Comparison of ENCODE assay signal across 5 fruit fly cellular contexts in the genomic region with DNA sequence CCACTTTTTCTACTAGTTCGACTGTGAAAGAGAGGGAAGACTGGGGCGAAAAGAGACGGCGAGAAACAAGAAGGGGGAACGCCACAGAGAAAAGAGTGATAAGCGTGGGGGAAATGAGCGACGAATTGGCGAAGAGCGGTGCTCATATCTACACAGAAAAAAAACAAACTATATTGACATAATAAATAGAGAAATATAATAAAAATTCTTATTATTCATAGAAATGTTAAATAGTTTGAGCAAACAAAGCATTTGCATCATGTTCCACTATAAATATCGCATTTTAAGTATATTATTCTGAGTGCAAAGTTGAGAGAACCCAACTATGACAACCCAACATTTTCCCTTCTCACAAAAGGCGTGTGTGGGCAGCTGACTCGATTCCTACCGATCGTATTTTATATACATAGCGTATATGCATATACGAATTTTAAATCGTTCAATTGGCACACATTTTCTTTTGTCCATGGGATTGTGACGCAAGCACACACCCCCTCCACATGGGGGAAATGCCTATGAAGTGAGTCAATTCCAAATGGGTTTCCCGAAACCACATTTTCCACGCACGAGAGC.
TF ChIP-seq lines count a peak whose summit lies in the region.

No protein-coding gene starts in this region.

- TF ChIP-seq CTCF in whole organism, embryonic (GFP tag; optimal IDR thresholded peaks at IDR 0.05; lab: Kevin White, UChicago): no peak

TF ChIP-seq in whole organism, adult, 20 proteins besides CTCF, POLR2A, EP300 and RAD21 (continues in another document):
- TF ChIP-seq tj (GFP tag; optimal IDR thresholded peaks at IDR 0.05; lab: Kevin White, UChicago) (peak; percentile 23), CG14711 (tag; optimal IDR thresholded peaks at IDR 0.05; lab: Kevin White, UChicago) (peak; percentile 65), CG11617 (GFP tag; optimal IDR thresholded peaks at IDR 0.05; lab: Kevin White, UChicago) (peak; percentile 53), Clk (GFP tag; optimal IDR thresholded peaks at IDR 0.05; lab: Kevin White, UChicago) (no peak), pad (GFP tag; optimal IDR thresholded peaks at IDR 0.05; lab: Kevin White, UChicago) (no peak), CG33017 (tag; optimal IDR thresholded peaks at IDR 0.05; lab: Kevin White, UChicago) (peak; percentile 70), Mnt (GFP tag; optimal IDR thresholded peaks at IDR 0.05; lab: Kevin White, UChicago) (no peak), CG1620 (GFP tag; optimal IDR thresholded peaks at IDR 0.05; lab: Kevin White, UChicago) (no peak), kay (GFP tag; lab: Kevin White, UChicago; ENCODE audit: borderline replicate concordance) (peak; percentile 70), CG7101 (tag; optimal IDR thresholded peaks at IDR 0.05; lab: Kevin White, UChicago) (peak; percentile 66), CG12768 (GFP tag; optimal IDR thresholded peaks at IDR 0.05; lab: Kevin White, UChicago) (peak; percentile 32), Crg-1 (GFP tag; optimal IDR thresholded peaks at IDR 0.05; lab: Kevin White, UChicago) (peak; percentile 24), bab1 (GFP tag; optimal IDR thresholded peaks at IDR 0.05; lab: Kevin White, UChicago) (peak; percentile 47), toe (GFP tag; optimal IDR thresholded peaks at IDR 0.05; lab: Kevin White, UChicago) (no peak), Hr96 (GFP tag; optimal IDR thresholded peaks at IDR 0.05; lab: Kevin White, UChicago) (no peak), CG7045 (GFP tag; optimal IDR thresholded peaks at IDR 0.05; lab: Kevin White, UChicago) (peak; percentile 52), cnc (optimal IDR thresholded peaks at IDR 0.05; lab: Kevin White, UChicago) (no peak)

TF ChIP-seq in whole organism, embryonic, 481 proteins besides CTCF, POLR2A, EP300 and RAD21 (continues in another document):
- no peak for TF ChIP-seq CG10462 (GFP tag; optimal IDR thresholded peaks at IDR 0.05; lab: Kevin White, UChicago)
- TF ChIP-seq repo (GFP tag; optimal IDR thresholded peaks at IDR 0.05; lab: Kevin White, UChicago): no peak
- no peak for TF ChIP-seq pros (GFP tag; optimal IDR thresholded peaks at IDR 0.05; lab: Kevin White, UChicago)
- TF ChIP-seq ERR (GFP tag; optimal IDR thresholded peaks at IDR 0.05; lab: Kevin White, UChicago): no peak
- TF ChIP-seq Dip3 (GFP tag; optimal IDR thresholded peaks at IDR 0.05; lab: Kevin White, UChicago): peak; percentile 32
- no peak for TF ChIP-seq slp2 (GFP tag; optimal IDR thresholded peaks at IDR 0.05; lab: Kevin White, UChicago)
- TF ChIP-seq al (GFP tag; IDR thresholded peaks at IDR 0.05; lab: Robert Waterston, UW): peak; percentile 75
- TF ChIP-seq sens-2 (GFP tag; IDR thresholded peaks at IDR 0.05; lab: Robert Waterston, UW): peak; percentile 59; the same call in 1 of the 2 replicates
- no peak for TF ChIP-seq bab2 (GFP tag; optimal IDR thresholded peaks at IDR 0.05; lab: Kevin White, UChicago)
- no peak for TF ChIP-seq Sry-β (GFP tag; optimal IDR thresholded peaks at IDR 0.05; lab: Kevin White, UChicago)
- peak; percentile 81 for TF ChIP-seq CG12391 (tag; optimal IDR thresholded peaks at IDR 0.05; lab: Kevin White, UChicago)
- peak; percentile 92 for TF ChIP-seq Dbx (GFP tag; IDR thresholded peaks at IDR 0.05; lab: Robert Waterston, UW)
- peak; percentile 65 for TF ChIP-seq Xbp1 (GFP tag; optimal IDR thresholded peaks at IDR 0.05; lab: Kevin White, UChicago)
- TF ChIP-seq CG1832 (GFP tag; optimal IDR thresholded peaks at IDR 0.05; lab: Kevin White, UChicago): no peak
- peak; percentile 33 for TF ChIP-seq CG7928 (GFP tag; optimal IDR thresholded peaks at IDR 0.05; lab: Kevin White, UChicago)
- no peak for TF ChIP-seq insv (GFP tag; optimal IDR thresholded peaks at IDR 0.05; lab: Kevin White, UChicago)
- TF ChIP-seq zfh2 (GFP tag; optimal IDR thresholded peaks at IDR 0.05; lab: Kevin White, UChicago): peak; percentile 29

TF ChIP-seq in whole organism, prepupa, 60 proteins besides CTCF, POLR2A, EP300 and RAD21 (continues in another document):
- TF ChIP-seq Hr38 (GFP tag; optimal IDR thresholded peaks at IDR 0.05; lab: Kevin White, UChicago) (no peak), Hr4 (GFP tag; optimal IDR thresholded peaks at IDR 0.05; lab: Kevin White, UChicago) (peak; percentile 86), Gug (GFP tag; IDR thresholded peaks at IDR 0.05; lab: Robert Waterston, UW) (peak; percentile 72), CG8632 (GFP tag; optimal IDR thresholded peaks at IDR 0.05; lab: Kevin White, UChicago) (peak; percentile 71), dsx (GFP tag; optimal IDR thresholded peaks at IDR 0.05; lab: Kevin White, UChicago; ENCODE audit: poor library complexity, severe bottlenecking) (peak; percentile 48), eg (GFP tag; IDR thresholded peaks at IDR 0.05; lab: Robert Waterston, UW) (peak; percentile 89), fd59A (GFP tag; optimal IDR thresholded peaks at IDR 0.05; lab: Kevin White, UChicago) (peak; percentile 15), CG11294 (GFP tag; IDR thresholded peaks at IDR 0.05; lab: Robert Waterston, UW) (peak; percentile 80), Hr39 (GFP tag; optimal IDR thresholded peaks at IDR 0.05; lab: Kevin White, UChicago) (peak; percentile 4), CG1621 (tag; optimal IDR thresholded peaks at IDR 0.05; lab: Kevin White, UChicago) (peak; percentile 33), CG6792 (GFP tag; optimal IDR thresholded peaks at IDR 0.05; lab: Kevin White, UChicago) (peak; percentile 70), acj6 (GFP tag; optimal IDR thresholded peaks at IDR 0.05; lab: Kevin White, UChicago) (peak; percentile 77), dac (GFP tag; optimal IDR thresholded peaks at IDR 0.05; lab: Kevin White, UChicago) (no peak), Ets21C (GFP tag; optimal IDR thresholded peaks at IDR 0.05; lab: Kevin White, UChicago) (no peak), cyc (GFP tag; optimal IDR thresholded peaks at IDR 0.05; lab: Kevin White, UChicago) (peak; percentile 44), Eip75B (GFP tag; optimal IDR thresholded peaks at IDR 0.05; lab: Kevin White, UChicago) (peak; percentile 75), CG8319 (GFP tag; optimal IDR thresholded peaks at IDR 0.05; lab: Kevin White, UChicago) (peak; percentile 31), Lpt (GFP tag; optimal IDR thresholded peaks at IDR 0.05; lab: Kevin White, UChicago) (peak; percentile 49)

TF ChIP-seq in whole organism, pupa, 21 proteins besides CTCF, POLR2A, EP300 and RAD21 (continues in another document):
- TF ChIP-seq CG12605 (GFP tag; IDR thresholded peaks at IDR 0.05; lab: Robert Waterston, UW) (peak; percentile 81), Pif1A (GFP tag; optimal IDR thresholded peaks at IDR 0.05; lab: Kevin White, UChicago) (peak; percentile 46), CG13204 (GFP tag; optimal IDR thresholded peaks at IDR 0.05; lab: Kevin White, UChicago) (no peak), rn (GFP tag; IDR thresholded peaks at IDR 0.05; lab: Robert Waterston, UW) (peak; percentile 58; the same call in 1 of the 2 replicates), CG8159 (tag; optimal IDR thresholded peaks at IDR 0.05; lab: Kevin White, UChicago) (peak; percentile 80), Snoo (tag; optimal IDR thresholded peaks at IDR 0.05; lab: Kevin White, UChicago) (peak; percentile 58), D1 (tag; optimal IDR thresholded peaks at IDR 0.05; lab: Kevin White, UChicago) (no peak), CG17806 (tag; optimal IDR thresholded peaks at IDR 0.05; lab: Kevin White, UChicago) (peak; percentile 67), CG15710 (tag; optimal IDR thresholded peaks at IDR 0.05; lab: Kevin White, UChicago) (peak; percentile 64), CG8301 (tag; optimal IDR thresholded peaks at IDR 0.05; lab: Kevin White, UChicago) (peak; percentile 69), CG4496 (GFP tag; IDR thresholded peaks at IDR 0.05; lab: Robert Waterston, UW) (peak; percentile 79), Pif1B (GFP tag; optimal IDR thresholded peaks at IDR 0.05; lab: Kevin White, UChicago) (peak; percentile 35), CG34367 (tag; optimal IDR thresholded peaks at IDR 0.05; lab: Kevin White, UChicago) (peak; percentile 22), fd96Ca (GFP tag; IDR thresholded peaks at IDR 0.05; lab: Robert Waterston, UW) (peak; percentile 53; the same call in 1 of the 3 replicates), CG14655 (GFP tag; optimal IDR thresholded peaks at IDR 0.05; lab: Kevin White, UChicago) (peak; percentile 77), gl (tag; optimal IDR thresholded peaks at IDR 0.05; lab: Kevin White, UChicago) (no peak), CG9948 (tag; optimal IDR thresholded peaks at IDR 0.05; lab: Kevin White, UChicago) (peak; percentile 63), EcR (GFP tag; optimal IDR thresholded peaks at IDR 0.05; lab: Kevin White, UChicago) (peak; percentile 42), Ets98B (GFP tag; IDR thresholded peaks at IDR 0.05; lab: Robert Waterston, UW) (peak; percentile 78)

TF ChIP-seq in whole organism, wandering third instar larva, 38 proteins besides CTCF, POLR2A, EP300 and RAD21 (continues in another document):
- TF ChIP-seq rgr (GFP tag; optimal IDR thresholded peaks at IDR 0.05; lab: Kevin White, UChicago) (peak; percentile 20), Dif (GFP tag; optimal IDR thresholded peaks at IDR 0.05; lab: Kevin White, UChicago; ENCODE audit: partially characterized antibody) (no peak), Jra (GFP tag; optimal IDR thresholded peaks at IDR 0.05; lab: Kevin White, UChicago) (no peak), Myc (optimal IDR thresholded peaks at IDR 0.05; lab: Kevin White, UChicago) (no peak), jim (GFP tag; optimal IDR thresholded peaks at IDR 0.05; lab: Kevin White, UChicago) (no peak), OdsH (GFP tag; optimal IDR thresholded peaks at IDR 0.05; lab: Kevin White, UChicago) (peak; percentile 14), sage (GFP tag; optimal IDR thresholded peaks at IDR 0.05; lab: Kevin White, UChicago) (peak; percentile 29), Hnf4 (GFP tag; optimal IDR thresholded peaks at IDR 0.05; lab: Kevin White, UChicago) (peak; percentile 4), lola (GFP tag; optimal IDR thresholded peaks at IDR 0.05; lab: Kevin White, UChicago) (no peak), dl (GFP tag; optimal IDR thresholded peaks at IDR 0.05; lab: Kevin White, UChicago; ENCODE audit: insufficient read depth in 1 of 2, partially characterized antibody in 2 of 2) (no peak), psq (GFP tag; optimal IDR thresholded peaks at IDR 0.05; lab: Kevin White, UChicago) (peak; percentile 48), foxo (GFP tag; optimal IDR thresholded peaks at IDR 0.05; lab: Kevin White, UChicago) (peak in 1 of 2 experiments; percentile 73), woc (GFP tag; optimal IDR thresholded peaks at IDR 0.05; lab: Kevin White, UChicago) (no peak), dsf (GFP tag; optimal IDR thresholded peaks at IDR 0.05; lab: Kevin White, UChicago; ENCODE audit: borderline replicate concordance) (no peak), CG32264 (GFP tag; optimal IDR thresholded peaks at IDR 0.05; lab: Kevin White, UChicago) (no peak), sv (GFP tag; optimal IDR thresholded peaks at IDR 0.05; lab: Kevin White, UChicago) (peak; percentile 52), br (GFP tag; optimal IDR thresholded peaks at IDR 0.05; lab: Kevin White, UChicago) (no peak), usp (GFP tag; optimal IDR thresholded peaks at IDR 0.05; lab: Kevin White, UChicago) (no peak), Mio (GFP tag; optimal IDR thresholded peaks at IDR 0.05; lab: Kevin White, UChicago) (no peak), brk (GFP tag; optimal IDR thresholded peaks at IDR 0.05; lab: Kevin White, UChicago) (no peak), dmrt93B (GFP tag; optimal IDR thresholded peaks at IDR 0.05; lab: Kevin White, UChicago) (no peak)
